Fruit fly (Drosophila melanogaster) whole organism, embryonic: ENCODE results near the gene CG9328.

Experiments
- CG10321 ChIP-seq: fragments of 200-800 bp; sonication (Bioruptor generic); IDR thresholded peaks from 2 replicates; pipeline ENCODE4 v1.3.6; 2022; ENCODE audit warnings: missing biosample characterization, missing genetic modification characterization
- CG11085 ChIP-seq: fragments of 200-800 bp; sonication (Bioruptor generic); IDR thresholded peaks from 2 replicates; pipeline ENCODE4 v1.3.6; 2022; ENCODE audit warnings: missing biosample characterization, missing genetic modification characterization
- CG11247 ChIP-seq: fragments of 200-800 bp; sonication (Bioruptor generic); IDR thresholded peaks from 2 replicates; pipeline ENCODE4 v1.3.6; 2022; ENCODE audit warnings: missing biosample characterization, missing genetic modification characterization
- CG12659 ChIP-seq: fragments of 200-800 bp; sonication (Bioruptor generic); optimal IDR thresholded peaks from 3 replicates; lab custom pipeline; 2017; ENCODE audit warnings: mild to moderate bottlenecking, missing biosample characterization, missing genetic modification reagents, missing genetic modification characterization
- CG14860 ChIP-seq: fragments of 200-800 bp; sonication (Bioruptor generic); IDR thresholded peaks from 3 replicates; pipeline ENCODE4 v1.3.6; 2022; ENCODE audit warnings: missing biosample characterization, missing genetic modification characterization; ENCODE audit not compliant: partially characterized antibody
- CG15514 ChIP-seq: fragments of 200-800 bp; sonication (Bioruptor generic); optimal IDR thresholded peaks from 3 replicates; lab custom pipeline; 2017; ENCODE audit warnings: missing biosample characterization, missing genetic modification characterization, mild to moderate bottlenecking, moderate library complexity, missing genetic modification reagents
- CG16813 ChIP-seq: fragments of 200-800 bp; sonication (Bioruptor generic); IDR thresholded peaks from 3 replicates; pipeline ENCODE4 v1.3.6; 2022; ENCODE audit warnings: missing biosample characterization, missing genetic modification characterization; ENCODE audit not compliant: partially characterized antibody
- CG16863 ChIP-seq: fragments of 200-800 bp; sonication (Bioruptor generic); optimal IDR thresholded peaks from 3 replicates; lab custom pipeline; 2016; ENCODE audit warnings: missing biosample characterization, missing genetic modification characterization
- CG17328 ChIP-seq: fragments of 200-800 bp; sonication (Bioruptor generic); IDR thresholded peaks from 2 replicates; pipeline ENCODE4 v1.3.6; 2022; ENCODE audit warnings: missing biosample characterization, missing genetic modification characterization
- CG17568 ChIP-seq: fragments of 200-800 bp; sonication (Bioruptor generic); optimal IDR thresholded peaks from 2 replicates; lab custom pipeline; 2018; ENCODE audit warnings: missing biosample characterization, mild to moderate bottlenecking, missing genetic modification characterization, moderate library complexity
- CG18599 ChIP-seq: fragments of 200-800 bp; sonication (Bioruptor generic); optimal IDR thresholded peaks from 3 replicates; lab custom pipeline; 2017; ENCODE audit warnings: missing biosample characterization, missing genetic modification characterization, mild to moderate bottlenecking, moderate library complexity, missing genetic modification reagents
- CG2678 ChIP-seq: fragments of 200-800 bp; sonication (Bioruptor generic); optimal IDR thresholded peaks from 3 replicates; lab custom pipeline; 2019; ENCODE audit warnings: missing biosample characterization, mild to moderate bottlenecking, missing genetic modification characterization, moderate library complexity
- CG31224 ChIP-seq: fragments of 200-800 bp; sonication (Bioruptor generic); IDR thresholded peaks from 2 replicates; pipeline ENCODE4 v1.3.6; 2022; ENCODE audit warnings: missing biosample characterization, missing genetic modification characterization
- CG3726 ChIP-seq: fragments of 200-800 bp; sonication (Bioruptor generic); IDR thresholded peaks from 3 replicates; pipeline ENCODE4, ENCODE4 v1.3.6; 2022; ENCODE audit warnings: missing biosample characterization, missing genetic modification characterization
- CG4282 ChIP-seq: fragments of 200-800 bp; sonication (Bioruptor generic); optimal IDR thresholded peaks from 2 replicates; lab custom pipeline; 2016; ENCODE audit warnings: missing biosample characterization, missing genetic modification characterization
- CG4360 ChIP-seq: fragments of 200-800 bp; sonication (Bioruptor generic); IDR thresholded peaks from 2 replicates; pipeline ENCODE4 v1.3.6; 2022; ENCODE audit warnings: missing biosample characterization, missing genetic modification characterization
- CG43689 ChIP-seq: fragments of 200-800 bp; sonication (Bioruptor generic); IDR thresholded peaks from 2 replicates; pipeline ENCODE4 v1.3.6; 2022; ENCODE audit warnings: missing biosample characterization, missing genetic modification characterization
- CG6791 ChIP-seq: fragments of 200-800 bp; sonication (Bioruptor generic); IDR thresholded peaks from 3 replicates; pipeline ENCODE4 v1.3.6; 2022; ENCODE audit warnings: missing biosample characterization, missing genetic modification characterization; ENCODE audit not compliant: partially characterized antibody
- CG7928 ChIP-seq: fragments of 200-800 bp; sonication (Bioruptor generic); optimal IDR thresholded peaks from 2 replicates; lab custom pipeline; 2017; ENCODE audit warnings: missing biosample characterization, mild to moderate bottlenecking, missing genetic modification characterization
- CG7963 ChIP-seq: fragments of 200-800 bp; sonication (Bioruptor generic); IDR thresholded peaks from 3 replicates; pipeline ENCODE4 v1.3.6; 2022; ENCODE audit warnings: missing biosample characterization, missing genetic modification characterization; ENCODE audit not compliant: partially characterized antibody
- CG8478 ChIP-seq: fragments of >200 bp; optimal IDR thresholded peaks from 2 replicates; lab custom pipeline; 2018
- CG8924 ChIP-seq: fragments of 200-800 bp; optimal IDR thresholded peaks from 3 replicates; lab custom pipeline; 2019; ENCODE audit warnings: missing biosample characterization, mild to moderate bottlenecking, missing genetic modification characterization, moderate library complexity
- CG9932 ChIP-seq: fragments of 200-800 bp; sonication (Bioruptor generic); IDR thresholded peaks from 2 replicates; pipeline ENCODE4 v1.3.6; 2022; ENCODE audit warnings: missing biosample characterization, missing genetic modification characterization
- CTCF ChIP-seq: fragments of 200-800 bp; sonication (Bioruptor generic); optimal IDR thresholded peaks from 2 replicates; lab custom pipeline; 2017; ENCODE audit warnings: missing biosample characterization, mild to moderate bottlenecking, missing genetic modification characterization, moderate library complexity
- D ChIP-seq, 2 experiments: fragments of 200-800 bp in 1 of 2; fragments of >200 bp in 1 of 2; sonication (Bioruptor generic) in 1 of 2; optimal IDR thresholded peaks; 2 replicates in 1 of 2; 3 replicates in 1 of 2; lab custom pipeline; 2017; ENCODE audit warnings: mild to moderate bottlenecking in 1 of 2, missing biosample characterization in 1 of 2, missing genetic modification characterization in 1 of 2, missing genetic modification reagents in 1 of 2
- Fer2 ChIP-seq: fragments of 200-800 bp; sonication (Bioruptor generic); optimal IDR thresholded peaks from 2 replicates; lab custom pipeline; 2018; ENCODE audit warnings: missing biosample characterization, mild to moderate bottlenecking, missing genetic modification characterization, moderate library complexity
- Kr ChIP-seq: fragments of 200-800 bp; sonication (Bioruptor generic); optimal IDR thresholded peaks from 2 replicates; lab custom pipeline; 2017; ENCODE audit warnings: missing biosample characterization, mild to moderate bottlenecking, missing genetic modification characterization
- MESR4 ChIP-seq: fragments of 200-800 bp; sonication (Bioruptor generic); optimal IDR thresholded peaks from 2 replicates; lab custom pipeline; 2018; ENCODE audit warnings: missing biosample characterization, mild to moderate bottlenecking, missing genetic modification characterization, moderate library complexity
- NK7.1 ChIP-seq: fragments of 200-800 bp; sonication (Bioruptor generic); optimal IDR thresholded peaks from 3 replicates; lab custom pipeline; 2016; ENCODE audit warnings: missing biosample characterization, missing genetic modification characterization
- Spps ChIP-seq: fragments of 200-800 bp; sonication (Bioruptor generic); optimal IDR thresholded peaks from 2 replicates; lab custom pipeline; 2018; ENCODE audit warnings: missing biosample characterization, mild to moderate bottlenecking, missing genetic modification characterization
- Sry-β ChIP-seq: fragments of 200-800 bp; sonication (Bioruptor generic); optimal IDR thresholded peaks from 2 replicates; lab custom pipeline; 2018; ENCODE audit warnings: missing biosample characterization, mild to moderate bottlenecking, missing genetic modification characterization, moderate library complexity
- TFAM ChIP-seq: fragments of 200-800 bp; sonication (Bioruptor generic); optimal IDR thresholded peaks from 2 replicates; lab custom pipeline; 2017; ENCODE audit warnings: missing biosample characterization, missing genetic modification characterization, inconsistent platforms
- Vsx1 ChIP-seq: fragments of 200-800 bp; sonication (Bioruptor generic); optimal IDR thresholded peaks from 2 replicates; lab custom pipeline; 2017; ENCODE audit warnings: missing biosample characterization, mild to moderate bottlenecking, missing genetic modification characterization, missing genetic modification reagents
- Xbp1 ChIP-seq: fragments of 200-800 bp; sonication (Bioruptor generic); optimal IDR thresholded peaks from 3 replicates; lab custom pipeline; 2016; ENCODE audit warnings: missing biosample characterization, mild to moderate bottlenecking, missing genetic modification characterization
- ab ChIP-seq: fragments of 200-800 bp; sonication (Bioruptor generic); optimal IDR thresholded peaks from 2 replicates; lab custom pipeline; 2016; ENCODE audit warnings: missing biosample characterization, missing genetic modification characterization
- bab2 ChIP-seq: fragments of 200-800 bp; sonication (Bioruptor generic); optimal IDR thresholded peaks from 2 replicates; lab custom pipeline; 2016; ENCODE audit warnings: missing biosample characterization, missing genetic modification characterization
- bbx ChIP-seq: fragments of 200-800 bp; sonication (Bioruptor generic); IDR thresholded peaks from 2 replicates; pipeline ENCODE4 v1.3.6; 2022; ENCODE audit warnings: missing biosample characterization, missing genetic modification characterization; ENCODE audit not compliant: partially characterized antibody
- cad ChIP-seq: fragments of >200 bp; optimal IDR thresholded peaks from 2 replicates; lab custom pipeline; 2017; ENCODE audit warnings: missing biosample characterization, missing genetic modification characterization
- chinmo ChIP-seq: fragments of 200-800 bp; sonication (Bioruptor generic); IDR thresholded peaks from 4 replicates; pipeline ENCODE4 v1.3.6; 2022; ENCODE audit warnings: missing biosample characterization, missing genetic modification characterization; ENCODE audit not compliant: partially characterized antibody
- corto ChIP-seq: fragments of 200-800 bp; sonication (Bioruptor generic); optimal IDR thresholded peaks from 2 replicates; lab custom pipeline; 2016; ENCODE audit warnings: missing biosample characterization, mild to moderate bottlenecking, missing genetic modification characterization, moderate library complexity
- dati ChIP-seq: fragments of 200-800 bp; sonication (Bioruptor generic); IDR thresholded peaks from 2 replicates; pipeline ENCODE4 v1.3.6; 2022; ENCODE audit warnings: missing biosample characterization, missing genetic modification characterization
- ems ChIP-seq: fragments of 200-800 bp; sonication (Bioruptor generic); optimal IDR thresholded peaks from 3 replicates; lab custom pipeline; 2016; ENCODE audit warnings: missing biosample characterization, missing genetic modification characterization
- gcm ChIP-seq: fragments of 200-800 bp; sonication (Bioruptor generic); optimal IDR thresholded peaks from 2 replicates; lab custom pipeline; 2019; ENCODE audit warnings: missing biosample characterization, mild to moderate bottlenecking, missing genetic modification characterization, moderate library complexity
- gsb ChIP-seq: fragments of 200-800 bp; sonication (Bioruptor generic); IDR thresholded peaks from 2 replicates; pipeline ENCODE4 v1.3.6; 2022; ENCODE audit warnings: missing biosample characterization, missing genetic modification characterization
- hkb ChIP-seq, 2 experiments: fragments of 200-800 bp in 1 of 2; fragments of >200 bp in 1 of 2; sonication (Bioruptor generic) in 1 of 2; IDR thresholded peaks in 1 of 2; optimal IDR thresholded peaks in 1 of 2; 2 replicates each; pipeline versions ENCODE4 v1.3.6 to Lab custom; 2017 to 2022; ENCODE audit warnings: missing biosample characterization in 1 of 2, missing genetic modification characterization in 1 of 2
- insv ChIP-seq, 2 experiments: fragments of 200-800 bp; sonication (Bioruptor generic); optimal IDR thresholded peaks; 3 replicates each; lab custom pipeline; 2016 to 2018; ENCODE audit warnings: missing biosample characterization in 2 of 2, missing genetic modification characterization in 2 of 2
- rib ChIP-seq: fragments of 200-800 bp; sonication (Bioruptor generic); IDR thresholded peaks from 2 replicates; pipeline ENCODE4 v1.3.6; 2022; ENCODE audit warnings: missing biosample characterization, missing genetic modification characterization
- salm ChIP-seq: fragments of 200-800 bp; sonication (Bioruptor generic); optimal IDR thresholded peaks from 2 replicates; lab custom pipeline; 2018; ENCODE audit warnings: missing biosample characterization, mild to moderate bottlenecking, missing genetic modification characterization
- slou ChIP-seq: fragments of 200-800 bp; sonication (Bioruptor generic); optimal IDR thresholded peaks from 3 replicates; lab custom pipeline; 2016; ENCODE audit warnings: missing biosample characterization, missing genetic modification characterization
- tio ChIP-seq: fragments of 200-800 bp; sonication (Bioruptor generic); optimal IDR thresholded peaks from 2 replicates; lab custom pipeline; 2017; ENCODE audit warnings: missing biosample characterization, missing genetic modification characterization, inconsistent platforms
- vnd ChIP-seq: fragments of 200-800 bp; sonication (Bioruptor generic); IDR thresholded peaks from 3 replicates; pipeline ENCODE4 v1.3.6; 2022; ENCODE audit warnings: missing biosample characterization, missing genetic modification characterization; ENCODE audit not compliant: partially characterized antibody

The CG9328 gene

dm6 chr2L:20757808-20758187 lies 39.7 kb upstream of the CG9328 start, which contains the start of the genes Rhau and dia (continued):
- no peak for TF ChIP-seq chinmo (GFP tag; lab: Robert Waterston, UW)
- no peak for TF ChIP-seq ems (GFP tag; lab: Kevin White, UChicago)
- TF ChIP-seq CG6791 (GFP tag; lab: Robert Waterston, UW) = no peak
- TF ChIP-seq CG9932 (GFP tag; lab: Robert Waterston, UW) = peak; percentile 6; the same call in 1 of the 2 replicates
- TF ChIP-seq CG12659 (GFP tag; lab: Kevin White, UChicago) = peak; percentile 83
- no peak for TF ChIP-seq bbx
- no peak for TF ChIP-seq gsb
- no peak for TF ChIP-seq CG8924 (tag; lab: Kevin White, UChicago)
- no peak for TF ChIP-seq Vsx1
- TF ChIP-seq CG3726 = no peak
- TF ChIP-seq CG31224 = no peak
- TF ChIP-seq CG11085 (GFP tag; lab: Robert Waterston, UW) = no peak
- no peak for TF ChIP-seq D (optimal IDR thresholded peaks at IDR 0.05; lab: Kevin White, UChicago)
- TF ChIP-seq D (GFP tag; optimal IDR thresholded peaks at IDR 0.05; lab: Kevin White, UChicago) = no peak
- no peak for TF ChIP-seq TFAM (GFP tag; lab: Kevin White, UChicago)
- TF ChIP-seq CG2678 (tag; lab: Kevin White, UChicago) = no peak
- TF ChIP-seq MESR4 (GFP tag; lab: Kevin White, UChicago) = no peak
- no peak for TF ChIP-seq cad (GFP tag; lab: Kevin White, UChicago)
- peak; percentile 79 for TF ChIP-seq CG15514
- TF ChIP-seq bab2 = no peak
- no peak for TF ChIP-seq tio (GFP tag; lab: Kevin White, UChicago)
- no peak for TF ChIP-seq CG17568
- no peak for TF ChIP-seq CG4360 (GFP tag; lab: Robert Waterston, UW)
- TF ChIP-seq gcm = no peak
- TF ChIP-seq salm = no peak
- TF ChIP-seq insv (GFP tag; optimal IDR thresholded peaks at IDR 0.05; lab: Kevin White, UChicago) = peak in 1 of 2 experiments; percentile 14
- no peak for TF ChIP-seq vnd (GFP tag; lab: Robert Waterston, UW)
- TF ChIP-seq hkb (optimal IDR thresholded peaks at IDR 0.05; lab: Kevin White, UChicago) = no peak
- TF ChIP-seq hkb (GFP tag; IDR thresholded peaks at IDR 0.05; lab: Robert Waterston, UW) = no peak
- no peak for TF ChIP-seq NK7.1 (GFP tag; lab: Kevin White, UChicago)
- TF ChIP-seq Spps = no peak
- no peak for TF ChIP-seq CG43689
- TF ChIP-seq Sry-β (GFP tag; lab: Kevin White, UChicago) = no peak
- no peak for TF ChIP-seq CG18599 (GFP tag; lab: Kevin White, UChicago)
- TF ChIP-seq dati (GFP tag; lab: Robert Waterston, UW) = no peak
- TF ChIP-seq ab (GFP tag; lab: Kevin White, UChicago) = no peak
- no peak for TF ChIP-seq Fer2
- no peak for TF ChIP-seq CG17328 (GFP tag; lab: Robert Waterston, UW)
- TF ChIP-seq slou (GFP tag; lab: Kevin White, UChicago) = no peak
- no peak for TF ChIP-seq CG7963 (GFP tag; lab: Robert Waterston, UW)
- TF ChIP-seq rib (GFP tag; lab: Robert Waterston, UW) = no peak
- no peak for TF ChIP-seq CG16863 (GFP tag; lab: Kevin White, UChicago)
- peak; percentile 46 for TF ChIP-seq Xbp1 (GFP tag; lab: Kevin White, UChicago)
- no peak for TF ChIP-seq CG14860 (GFP tag; lab: Robert Waterston, UW)
- TF ChIP-seq CG10321 (GFP tag; lab: Robert Waterston, UW) = no peak
- no peak for TF ChIP-seq corto (GFP tag; lab: Kevin White, UChicago)
- no peak for TF ChIP-seq CG4282 (GFP tag; lab: Kevin White, UChicago)
- TF ChIP-seq Kr (GFP tag; lab: Kevin White, UChicago) = no peak
- no peak for TF ChIP-seq CG8478 (lab: Kevin White, UChicago)
- no peak for TF ChIP-seq CG11247 (GFP tag; lab: Robert Waterston, UW)
- TF ChIP-seq CTCF (GFP tag; lab: Kevin White, UChicago) = peak; percentile 17
- TF ChIP-seq CG16813 (GFP tag; lab: Robert Waterston, UW) = no peak
- peak; percentile 55 for TF ChIP-seq CG7928 (GFP tag; lab: Kevin White, UChicago)
